Worm (Caenorhabditis elegans) whole organism, midembryonic: ENCODE results near the gene M7.12.

Source experiments
- T22C8.4 ChIP-seq: fragments of 200-800 bp; sonication (Bioruptor generic); IDR thresholded peaks from 2 replicates; pipeline ENCODE4 v1.3.6; 2022; ENCODE audit warnings: missing genetic modification characterization, missing compliant biosample characterization
- cog-1 ChIP-seq: sonication (generic microtip); optimal IDR thresholded peaks from 2 replicates; lab custom pipeline; 2016; ENCODE audit warnings: missing genetic modification characterization, missing compliant biosample characterization
- flt-1 ChIP-seq: fragments of 200-800 bp; sonication (Bioruptor generic); IDR thresholded peaks from 2 replicates; pipeline ENCODE4 v1.3.6; 2022; ENCODE audit warnings: missing genetic modification characterization, missing compliant biosample characterization
- klf-2 ChIP-seq: fragments of 200-800 bp; sonication (Bioruptor generic); conservative IDR thresholded peaks from 2 replicates; pipeline ENCODE4 v1.3.6; 2022; ENCODE audit warnings: missing genetic modification reagents, missing genetic modification characterization, missing compliant biosample characterization
- med-1 ChIP-seq: sonication (generic microtip); optimal IDR thresholded peaks from 2 replicates; lab custom pipeline; 2017; ENCODE audit warnings: missing genetic modification characterization, mild to moderate bottlenecking, missing compliant biosample characterization, antibody characterized with exemption, missing genetic modification reagents; ENCODE audit not compliant: insufficient read depth
- ref-1 ChIP-seq: fragments of 200-800 bp; sonication (Bioruptor generic); conservative IDR thresholded peaks from 2 replicates; pipeline ENCODE4 v1.3.6; 2022; ENCODE audit warnings: missing genetic modification reagents, missing genetic modification characterization, missing compliant biosample characterization
- tab-1 ChIP-seq: fragments of 200-800 bp; sonication (Bioruptor generic); IDR thresholded peaks from 2 replicates; pipeline ENCODE4 v1.3.6; 2022; ENCODE audit warnings: missing genetic modification characterization, missing compliant biosample characterization
- ztf-23 ChIP-seq: fragments of 200-800 bp; sonication (Bioruptor generic); IDR thresholded peaks from 2 replicates; pipeline ENCODE4 v1.3.6; 2022; ENCODE audit warnings: missing genetic modification reagents, missing genetic modification characterization, missing compliant biosample characterization
- ztf-29 ChIP-seq: fragments of 200-800 bp; sonication (Bioruptor generic); IDR thresholded peaks from 2 replicates; pipeline ENCODE4 v1.3.6; 2022; ENCODE audit warnings: missing genetic modification reagents, missing genetic modification characterization, missing compliant biosample characterization

DNA sequence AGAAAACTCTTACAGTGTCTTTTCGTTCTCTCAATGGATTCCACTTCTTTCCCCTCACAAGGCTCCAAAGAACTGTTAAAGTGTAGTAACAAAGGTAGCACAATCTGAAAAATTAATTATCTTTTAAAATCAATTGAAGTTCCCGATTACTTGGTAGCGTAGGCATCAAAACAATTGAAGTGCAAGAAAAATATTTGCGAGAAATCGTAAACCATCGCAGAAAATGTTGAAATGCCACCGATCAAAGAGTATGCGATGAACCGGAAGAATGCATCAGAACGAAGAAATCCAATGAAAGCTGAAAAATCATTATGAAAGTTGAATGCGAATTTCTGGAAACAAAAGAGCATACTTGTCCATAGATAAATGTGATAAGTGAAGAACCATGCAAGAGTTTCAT lies 48.7 kb upstream of the M7.12 start:
- TF ChIP-seq flt-1 (GFP tag; lab: Robert Waterston, UW) (no peak), tab-1 (GFP tag; lab: Robert Waterston, UW) (no peak), med-1 (GFP tag; lab: Kevin White, UChicago) (no peak), ref-1 (GFP tag; lab: Robert Waterston, UW) (no peak), ztf-23 (GFP tag; lab: Robert Waterston, UW) (no peak), ztf-29 (GFP tag; lab: Robert Waterston, UW) (no peak), klf-2 (GFP tag; lab: Robert Waterston, UW) (no peak), T22C8.4 (GFP tag; lab: Robert Waterston, UW) (no peak), cog-1 (tag; lab: Kevin White, UChicago) (no peak)
